Worm (Caenorhabditis elegans) whole organism, L3 larva: Measurements from ENCODE around the gene T01G5.6.

Experiments used
- R02D3.7 ChIP-seq: fragments of 150-350 bp; optimal IDR thresholded peaks from 2 replicates; lab custom pipeline; 2014; ENCODE audit warnings: missing biosample characterization, missing genetic modification characterization
- ZK546.5 ChIP-seq: sonication (generic microtip); optimal IDR thresholded peaks from 2 replicates; lab custom pipeline; 2017; ENCODE audit warnings: missing biosample characterization, missing genetic modification characterization
- aly-2 ChIP-seq: fragments of 150-350 bp; optimal IDR thresholded peaks from 2 replicates; lab custom pipeline; 2014; ENCODE audit warnings: missing biosample characterization, missing genetic modification characterization
- ama-1 ChIP-seq: fragments of 150-350 bp; optimal IDR thresholded peaks from 2 replicates; lab custom pipeline; 2018
- ceh-16 ChIP-seq: sonication (generic microtip); optimal IDR thresholded peaks from 2 replicates; lab custom pipeline; 2017; ENCODE audit warnings: missing biosample characterization, missing genetic modification characterization
- ceh-28 ChIP-seq: fragments of 150-350 bp; optimal IDR thresholded peaks from 2 replicates; lab custom pipeline; 2014; ENCODE audit warnings: missing biosample characterization, missing genetic modification reagents, missing genetic modification characterization
- ceh-82 ChIP-seq: fragments of 150-350 bp; optimal IDR thresholded peaks from 2 replicates; lab custom pipeline; 2014; ENCODE audit warnings: missing biosample characterization, missing genetic modification characterization
- ceh-9 ChIP-seq: sonication (generic microtip); optimal IDR thresholded peaks from 2 replicates; lab custom pipeline; 2018; ENCODE audit warnings: missing biosample characterization, missing genetic modification characterization
- daf-12 ChIP-seq: fragments of 150-350 bp; optimal IDR thresholded peaks from 2 replicates; lab custom pipeline; 2014; ENCODE audit warnings: missing biosample characterization, missing genetic modification reagents, missing genetic modification characterization
- egl-5 ChIP-seq: fragments of 150-350 bp; optimal IDR thresholded peaks from 2 replicates; lab custom pipeline; 2017; ENCODE audit warnings: missing biosample characterization, missing genetic modification reagents, missing genetic modification characterization, inconsistent platforms
- elt-1 ChIP-seq: fragments of 150-350 bp; optimal IDR thresholded peaks from 2 replicates; lab custom pipeline; 2014; ENCODE audit warnings: missing biosample characterization, missing genetic modification characterization
- elt-2 ChIP-seq: sonication (generic microtip); optimal IDR thresholded peaks from 2 replicates; lab custom pipeline; 2016; ENCODE audit warnings: missing genetic modification reagents, mild to moderate bottlenecking, missing genetic modification characterization, missing compliant biosample characterization
- elt-3 ChIP-seq, 3 experiments: fragments of 150-350 bp in 1 of 3; sonication (generic microtip) in 2 of 3; optimal IDR thresholded peaks; 2 replicates in 2 of 3; 4 replicates in 1 of 3; lab custom pipeline; 2014 to 2017; ENCODE audit warnings: missing biosample characterization in 3 of 3, missing genetic modification characterization in 3 of 3
- eor-1 ChIP-seq, 2 experiments: fragments of 150-350 bp; optimal IDR thresholded peaks; 2 replicates each; lab custom pipeline; 2014 to 2018; ENCODE audit warnings: missing biosample characterization in 2 of 2, missing genetic modification characterization in 2 of 2
- fkh-10 ChIP-seq: sonication (generic microtip); optimal IDR thresholded peaks from 2 replicates; lab custom pipeline; 2017; ENCODE audit warnings: missing biosample characterization, missing genetic modification reagents, missing genetic modification characterization
- fkh-2 ChIP-seq: fragments of 150-350 bp; optimal IDR thresholded peaks from 2 replicates; lab custom pipeline; 2014; ENCODE audit warnings: missing biosample characterization, missing genetic modification reagents, missing genetic modification characterization
- hmg-11 ChIP-seq: sonication (generic microtip); optimal IDR thresholded peaks from 2 replicates; lab custom pipeline; 2016; ENCODE audit warnings: missing genetic modification characterization, missing compliant biosample characterization
- jun-1 ChIP-seq: fragments of 150-350 bp; optimal IDR thresholded peaks from 2 replicates; lab custom pipeline; 2014; ENCODE audit warnings: missing biosample characterization, missing genetic modification reagents, missing genetic modification characterization
- lin-15B ChIP-seq: fragments of 150-350 bp; optimal IDR thresholded peaks from 2 replicates; lab custom pipeline; 2014; ENCODE audit warnings: missing biosample characterization, missing genetic modification characterization
- lin-39 ChIP-seq: fragments of 150-350 bp; optimal IDR thresholded peaks from 2 replicates; lab custom pipeline; 2018; ENCODE audit warnings: missing biosample characterization, missing genetic modification reagents, missing genetic modification characterization
- lsy-12 ChIP-seq: sonication (generic microtip); optimal IDR thresholded peaks from 2 replicates; lab custom pipeline; 2016; ENCODE audit warnings: mild to moderate bottlenecking, missing genetic modification characterization, missing compliant biosample characterization
- nhr-11 ChIP-seq: fragments of 150-350 bp; optimal IDR thresholded peaks from 2 replicates; lab custom pipeline; 2014; ENCODE audit warnings: missing biosample characterization, missing genetic modification characterization
- nhr-12 ChIP-seq: fragments of 150-350 bp; optimal IDR thresholded peaks from 2 replicates; lab custom pipeline; 2014; ENCODE audit warnings: missing biosample characterization, missing genetic modification characterization
- nhr-237 ChIP-seq: fragments of 150-350 bp; optimal IDR thresholded peaks from 2 replicates; lab custom pipeline; 2014; ENCODE audit warnings: missing biosample characterization, missing genetic modification characterization
- nhr-25 ChIP-seq: sonication (generic microtip); optimal IDR thresholded peaks from 2 replicates; lab custom pipeline; 2017; ENCODE audit warnings: missing biosample characterization, missing genetic modification characterization
- nhr-43 ChIP-seq: sonication (generic microtip); optimal IDR thresholded peaks from 2 replicates; lab custom pipeline; 2016; ENCODE audit warnings: mild to moderate bottlenecking, missing genetic modification characterization, missing compliant biosample characterization; ENCODE audit not compliant: poor library complexity, severe bottlenecking
- nhr-67 ChIP-seq: fragments of 150-350 bp; optimal IDR thresholded peaks from 2 replicates; lab custom pipeline; 2014; ENCODE audit warnings: missing biosample characterization, missing genetic modification characterization
- nhr-76 ChIP-seq: fragments of 150-350 bp; sonication (generic microtip); optimal IDR thresholded peaks from 5 replicates; lab custom pipeline; 2014; ENCODE audit warnings: missing biosample characterization, missing genetic modification characterization
- nhr-77 ChIP-seq: fragments of 150-350 bp; optimal IDR thresholded peaks from 2 replicates; lab custom pipeline; 2014; ENCODE audit warnings: missing biosample characterization, missing genetic modification characterization
- pha-4 ChIP-seq: fragments of 150-350 bp; optimal IDR thresholded peaks from 2 replicates; lab custom pipeline; 2014; ENCODE audit warnings: missing biosample characterization, missing genetic modification reagents, missing genetic modification characterization
- pqm-1 ChIP-seq: fragments of 150-350 bp; optimal IDR thresholded peaks from 2 replicates; lab custom pipeline; 2017; ENCODE audit warnings: missing biosample characterization, missing genetic modification characterization, inconsistent platforms
- snpc-4 ChIP-seq: fragments of 150-350 bp; optimal IDR thresholded peaks from 2 replicates; lab custom pipeline; 2014; ENCODE audit warnings: missing biosample characterization, missing genetic modification characterization
- tbx-2 ChIP-seq: sonication (generic microtip); optimal IDR thresholded peaks from 2 replicates; lab custom pipeline; 2016; ENCODE audit warnings: mild to moderate bottlenecking, missing genetic modification characterization, missing compliant biosample characterization
- unc-39 ChIP-seq: sonication (generic microtip); optimal IDR thresholded peaks from 4 replicates; lab custom pipeline; 2017; ENCODE audit warnings: missing biosample characterization, missing genetic modification characterization
- zag-1 ChIP-seq: fragments of 150-350 bp; optimal IDR thresholded peaks from 2 replicates; lab custom pipeline; 2014; ENCODE audit warnings: missing biosample characterization, missing genetic modification characterization
- ztf-11 ChIP-seq: fragments of 150-350 bp; optimal IDR thresholded peaks from 2 replicates; lab custom pipeline; 2014; ENCODE audit warnings: missing biosample characterization, missing genetic modification characterization
- ztf-4 ChIP-seq: fragments of 150-350 bp; optimal IDR thresholded peaks from 2 replicates; lab custom pipeline; 2014; ENCODE audit warnings: missing biosample characterization, missing genetic modification characterization

Gene T01G5.6

ce11 chrV:15113992-15114391, at the start of gene T01G5.6:
Gene T01G5.6 (minus strand): TSS chrV:15114092.
- TF ChIP-seq ceh-82 (tag; lab: Kevin White, UChicago) (no peak), ama-1 (no peak), unc-39 (tag; lab: Kevin White, UChicago) (no peak), nhr-76 (no peak), ztf-4 (tag; lab: Kevin White, UChicago) (no peak), pha-4 (tag; lab: Kevin White, UChicago) (no peak), egl-5 (tag; lab: Kevin White, UChicago) (no peak), nhr-11 (tag; lab: Kevin White, UChicago) (no peak), aly-2 (tag; lab: Kevin White, UChicago) (no peak), ceh-9 (no peak), snpc-4 (tag; lab: Kevin White, UChicago) (no peak), lin-39 (tag; lab: Kevin White, UChicago) (no peak), daf-12 (tag; lab: Kevin White, UChicago) (no peak), nhr-12 (no peak), ZK546.5 (tag; lab: Kevin White, UChicago) (no peak), R02D3.7 (no peak), nhr-237 (no peak), jun-1 (no peak), ceh-28 (tag; lab: Kevin White, UChicago) (no peak)

ce11 chrV:15162697-15163096, 48.8 kb upstream of the T01G5.6 start, which contains the start of gene srz-11:
Gene srz-11 (plus strand): TSS chrV:15163082.
- TF ChIP-seq fkh-2 (tag; lab: Kevin White, UChicago) (no peak), hmg-11 (no peak), nhr-11 (tag; lab: Kevin White, UChicago) (peak; percentile 15)

ce11 chrV:15158691-15159090, 44.8 kb upstream of the T01G5.6 start, which contains the start of gene str-45:
Gene str-45 (plus strand): TSS chrV:15158991.
- TF ChIP-seq ztf-11 (tag; lab: Kevin White, UChicago) (no peak), ceh-16 (tag; lab: Kevin White, UChicago) (no peak), ceh-9 (no peak), elt-3 (tag; optimal IDR thresholded peaks at IDR 0.05; lab: Kevin White, UChicago) (no peak), nhr-67 (tag; lab: Kevin White, UChicago) (no peak), nhr-237 (no peak), aly-2 (tag; lab: Kevin White, UChicago) (no peak), pha-4 (tag; lab: Kevin White, UChicago) (no peak), ztf-4 (tag; lab: Kevin White, UChicago) (no peak), eor-1 (tag; optimal IDR thresholded peaks at IDR 0.05; lab: Kevin White, UChicago) (no peak), elt-2 (tag; lab: Kevin White, UChicago) (no peak), daf-12 (tag; lab: Kevin White, UChicago) (no peak), tbx-2 (tag; lab: Kevin White, UChicago) (no peak), ceh-28 (tag; lab: Kevin White, UChicago) (no peak), nhr-77 (tag; lab: Kevin White, UChicago) (no peak), nhr-11 (tag; lab: Kevin White, UChicago) (no peak), hmg-11 (no peak), zag-1 (tag; lab: Kevin White, UChicago) (no peak), fkh-10 (GFP tag; lab: Kevin White, UChicago) (no peak)

ce11 chrV:15156504-15156903, 42.6 kb upstream of the T01G5.6 start:
- no peak for TF ChIP-seq fkh-10 (GFP tag; lab: Kevin White, UChicago)
- TF ChIP-seq aly-2 (tag; lab: Kevin White, UChicago) = no peak

ce11 chrV:15153277-15153676, 39.4 kb upstream of the T01G5.6 start, which contains the start of gene srh-55:
Gene srh-55 (plus strand): TSS chrV:15153577.
- TF ChIP-seq nhr-25 (tag; lab: Kevin White, UChicago) (no peak), ceh-82 (tag; lab: Kevin White, UChicago) (no peak), nhr-11 (tag; lab: Kevin White, UChicago) (no peak), fkh-2 (tag; lab: Kevin White, UChicago) (no peak), elt-3 (tag; optimal IDR thresholded peaks at IDR 0.05; lab: Kevin White, UChicago) (no peak), elt-2 (tag; lab: Kevin White, UChicago) (no peak)

- TF ChIP-seq snpc-4 (tag; lab: Kevin White, UChicago) (no peak), nhr-43 (tag; lab: Kevin White, UChicago) (no peak), nhr-12 (no peak), tbx-2 (tag; lab: Kevin White, UChicago) (no peak), nhr-25 (tag; lab: Kevin White, UChicago) (no peak), lin-15B (tag; lab: Kevin White, UChicago) (no peak), lsy-12 (tag; lab: Kevin White, UChicago) (no peak), egl-5 (tag; lab: Kevin White, UChicago) (no peak), ZK546.5 (tag; lab: Kevin White, UChicago) (no peak), nhr-11 (tag; lab: Kevin White, UChicago) (no peak), pqm-1 (tag; lab: Kevin White, UChicago) (no peak), ceh-28 (tag; lab: Kevin White, UChicago) (no peak), elt-1 (tag; lab: Kevin White, UChicago) (no peak), elt-3 (tag; optimal IDR thresholded peaks at IDR 0.05; lab: Kevin White, UChicago) (no peak)
Observed at ce11 chrV:15152010-15152409, 38.1 kb upstream of the T01G5.6 start.
